Fruit fly (Drosophila melanogaster): Measurements from ENCODE around the gene CG45045.

dm6 chr3R:17714773-17715344, 47.5 kb downstream of the CG45045 start:
- TF ChIP-seq cnc (optimal IDR thresholded peaks at IDR 0.05) (no peak), CG14711 (tag; optimal IDR thresholded peaks at IDR 0.05) (no peak), kay (GFP tag; ENCODE audit: borderline replicate concordance) (no peak), pad (GFP tag; optimal IDR thresholded peaks at IDR 0.05) (peak; percentile 92), CG7101 (tag; optimal IDR thresholded peaks at IDR 0.05) (no peak), tj (GFP tag; optimal IDR thresholded peaks at IDR 0.05) (no peak), toe (GFP tag; optimal IDR thresholded peaks at IDR 0.05) (no peak), CG33017 (tag; optimal IDR thresholded peaks at IDR 0.05) (no peak), CG12768 (GFP tag; optimal IDR thresholded peaks at IDR 0.05) (no peak), Clk (GFP tag; optimal IDR thresholded peaks at IDR 0.05) (no peak), Mnt (GFP tag; optimal IDR thresholded peaks at IDR 0.05) (no peak)
